Worm (Caenorhabditis elegans) whole organism, early embryonic: ENCODE measurements around the gene R04A9.6.

ENCODE experiments used
- B0310.2 ChIP-seq: sonication (generic microtip); optimal IDR thresholded peaks from 2 replicates; lab custom pipeline; 2016; ENCODE audit warnings: mild to moderate bottlenecking, missing genetic modification characterization, missing compliant biosample characterization
- F13C5.2 ChIP-seq: sonication (generic microtip); optimal IDR thresholded peaks from 2 replicates; lab custom pipeline; 2017; ENCODE audit warnings: mild to moderate bottlenecking, missing genetic modification characterization, inconsistent platforms, missing compliant biosample characterization
- aly-1 ChIP-seq: sonication (generic microtip); optimal IDR thresholded peaks from 2 replicates; lab custom pipeline; 2016; ENCODE audit warnings: missing genetic modification characterization, missing compliant biosample characterization
- ama-1 ChIP-seq: fragments of 150-350 bp; optimal IDR thresholded peaks from 2 replicates; lab custom pipeline; 2014
- ceh-13 ChIP-seq: fragments of 200-800 bp; sonication (Bioruptor generic); optimal IDR thresholded peaks from 2 replicates; lab custom pipeline; 2018; ENCODE audit warnings: mild to moderate bottlenecking, missing genetic modification characterization, missing compliant biosample characterization
- ceh-36 ChIP-seq: sonication (generic microtip); optimal IDR thresholded peaks from 2 replicates; lab custom pipeline; 2016; ENCODE audit warnings: missing genetic modification characterization, inconsistent platforms, missing compliant biosample characterization
- ets-7 ChIP-seq: sonication (generic microtip); optimal IDR thresholded peaks from 2 replicates; lab custom pipeline; 2016; ENCODE audit warnings: missing genotype, missing genetic modification characterization, missing compliant biosample characterization
- flt-1 ChIP-seq: fragments of 200-800 bp; sonication (Bioruptor generic); IDR thresholded peaks from 2 replicates; pipeline ENCODE4 v1.3.6; 2022; ENCODE audit warnings: missing genetic modification characterization, missing compliant biosample characterization
- hmbx-1 ChIP-seq: sonication (generic microtip); optimal IDR thresholded peaks from 2 replicates; lab custom pipeline; 2016; ENCODE audit warnings: mild to moderate bottlenecking, missing genetic modification characterization, missing compliant biosample characterization
- hmg-4 ChIP-seq: fragments of 200-800 bp; sonication (Bioruptor generic); optimal IDR thresholded peaks from 2 replicates; lab custom pipeline; 2018; ENCODE audit warnings: mild to moderate bottlenecking, missing genetic modification characterization, missing compliant biosample characterization
- hnd-1 ChIP-seq: sonication (generic microtip); optimal IDR thresholded peaks from 2 replicates; lab custom pipeline; 2016; ENCODE audit warnings: missing genetic modification characterization, missing compliant biosample characterization
- pes-1 ChIP-seq: fragments of 200-800 bp; sonication (Bioruptor generic); IDR thresholded peaks from 2 replicates; pipeline ENCODE4 v1.3.6; 2022; ENCODE audit warnings: missing genetic modification reagents, missing genetic modification characterization, missing compliant biosample characterization
- scrt-1 ChIP-seq: fragments of 200-800 bp; sonication (Bioruptor generic); IDR thresholded peaks from 2 replicates; pipeline ENCODE4 v1.3.6; 2022; ENCODE audit warnings: missing genetic modification characterization, missing compliant biosample characterization
- sea-1 ChIP-seq: fragments of 200-800 bp; sonication (Bioruptor generic); conservative IDR thresholded peaks from 2 replicates; pipeline ENCODE4 v1.3.6; 2022; ENCODE audit warnings: missing genetic modification characterization, missing compliant biosample characterization
- tbx-11 ChIP-seq: fragments of 200-800 bp; sonication (Bioruptor generic); IDR thresholded peaks from 2 replicates; pipeline ENCODE4 v1.3.6; 2022; ENCODE audit warnings: missing genetic modification characterization, missing compliant biosample characterization
- tbx-37 ChIP-seq: fragments of 200-800 bp; sonication (Bioruptor generic); conservative IDR thresholded peaks from 2 replicates; pipeline ENCODE4 v1.3.6; 2022; ENCODE audit warnings: missing genetic modification reagents, missing genetic modification characterization, missing compliant biosample characterization
- tra-4 ChIP-seq: sonication (generic microtip); optimal IDR thresholded peaks from 2 replicates; lab custom pipeline; 2017; ENCODE audit warnings: missing genetic modification characterization, missing compliant biosample characterization

The R04A9.6 gene

ce11 chrX:390469-390868, 6.9 kb upstream of the R04A9.6 start, which contains the start of gene R04A9.9:
TSS of gene R04A9.9 (minus strand) at chrX:390569.
- no peak for TF ChIP-seq B0310.2 (tag; lab: Kevin White, UChicago)
- TF ChIP-seq flt-1 (GFP tag; lab: Robert Waterston, UW): no peak
- TF ChIP-seq hmg-4: no peak
- no peak for TF ChIP-seq tbx-37
- no peak for TF ChIP-seq ceh-36 (tag; lab: Kevin White, UChicago)
- no peak for TF ChIP-seq scrt-1 (GFP tag; lab: Robert Waterston, UW)
- TF ChIP-seq aly-1 (tag; lab: Kevin White, UChicago): no peak
- no peak for TF ChIP-seq ama-1 (lab: Kevin White, UChicago)
- no peak for TF ChIP-seq F13C5.2 (tag; lab: Kevin White, UChicago)
- TF ChIP-seq sea-1 (GFP tag; lab: Robert Waterston, UW): no peak
- TF ChIP-seq tra-4 (tag; lab: Kevin White, UChicago): no peak
- TF ChIP-seq hmbx-1: no peak
- no peak for TF ChIP-seq ceh-13 (GFP tag; lab: Kevin White, UChicago)
- TF ChIP-seq ets-7 (tag; lab: Kevin White, UChicago): no peak
- TF ChIP-seq hnd-1: no peak
- TF ChIP-seq pes-1 (GFP tag; lab: Robert Waterston, UW): no peak
- TF ChIP-seq tbx-11 (GFP tag; lab: Robert Waterston, UW): no peak

ce11 chrX:394709-395108, 2.6 kb upstream of the R04A9.6 start, which contains the start of gene R04A9.7:
TSS of gene R04A9.7 (minus strand) at chrX:394892.
- TF ChIP-seq hmbx-1 (no peak), scrt-1 (GFP tag; lab: Robert Waterston, UW) (no peak), flt-1 (GFP tag; lab: Robert Waterston, UW) (no peak), ceh-13 (GFP tag; lab: Kevin White, UChicago) (no peak)

- TF ChIP-seq pes-1 (GFP tag; lab: Robert Waterston, UW) (no peak), sea-1 (GFP tag; lab: Robert Waterston, UW) (peak; percentile 50; the same call in 1 of the 2 replicates), flt-1 (GFP tag; lab: Robert Waterston, UW) (no peak)
These were observed 2.2 kb downstream of the R04A9.6 start for ce11 chrX:399535-399934.

- TF ChIP-seq tra-4 (tag; lab: Kevin White, UChicago): no peak
- no peak for TF ChIP-seq hnd-1
- no peak for TF ChIP-seq ceh-36 (tag; lab: Kevin White, UChicago)
- TF ChIP-seq aly-1 (tag; lab: Kevin White, UChicago): no peak
- no peak for TF ChIP-seq ama-1 (lab: Kevin White, UChicago)
- no peak for TF ChIP-seq tbx-37
- no peak for TF ChIP-seq scrt-1 (GFP tag; lab: Robert Waterston, UW)
- TF ChIP-seq ets-7 (tag; lab: Kevin White, UChicago): no peak
- no peak for TF ChIP-seq hmg-4
- TF ChIP-seq sea-1 (GFP tag; lab: Robert Waterston, UW): no peak
- TF ChIP-seq hmbx-1: no peak
These were observed 5.6 kb downstream of the R04A9.6 start for ce11 chrX:402951-403350.

ce11 chrX:404597-404996, 7.2 kb downstream of the R04A9.6 start, which contains the start of gene R04A9.1:
TSS of gene R04A9.1 (plus strand) at chrX:404897.
- no peak for TF ChIP-seq hmbx-1
- no peak for TF ChIP-seq tra-4 (tag; lab: Kevin White, UChicago)
- TF ChIP-seq ets-7 (tag; lab: Kevin White, UChicago): no peak
- TF ChIP-seq tbx-37: no peak
- TF ChIP-seq sea-1 (GFP tag; lab: Robert Waterston, UW): no peak
- no peak for TF ChIP-seq ceh-13 (GFP tag; lab: Kevin White, UChicago)
- TF ChIP-seq scrt-1 (GFP tag; lab: Robert Waterston, UW): no peak
- no peak for TF ChIP-seq hnd-1
- no peak for TF ChIP-seq flt-1 (GFP tag; lab: Robert Waterston, UW)
- TF ChIP-seq ceh-36 (tag; lab: Kevin White, UChicago): no peak
- TF ChIP-seq tbx-11 (GFP tag; lab: Robert Waterston, UW): no peak
- TF ChIP-seq F13C5.2 (tag; lab: Kevin White, UChicago): no peak
- no peak for TF ChIP-seq pes-1 (GFP tag; lab: Robert Waterston, UW)
- TF ChIP-seq hmg-4: no peak
- no peak for TF ChIP-seq B0310.2 (tag; lab: Kevin White, UChicago)
- no peak for TF ChIP-seq aly-1 (tag; lab: Kevin White, UChicago)
- no peak for TF ChIP-seq ama-1 (lab: Kevin White, UChicago)

ce11 chrX:410073-410572, 12.8 kb downstream of the R04A9.6 start:
- TF ChIP-seq hnd-1: peak; percentile 77
- peak; percentile 91 for TF ChIP-seq flt-1 (GFP tag; lab: Robert Waterston, UW)
- TF ChIP-seq scrt-1 (GFP tag; lab: Robert Waterston, UW): peak; percentile 92
- peak; percentile 85 for TF ChIP-seq ets-7 (tag; lab: Kevin White, UChicago)
- TF ChIP-seq F13C5.2 (tag; lab: Kevin White, UChicago): peak; percentile 96
- TF ChIP-seq sea-1 (GFP tag; lab: Robert Waterston, UW): peak; percentile 92
- peak; percentile 82 for TF ChIP-seq ceh-13 (GFP tag; lab: Kevin White, UChicago)
- peak; percentile 78 for TF ChIP-seq B0310.2 (tag; lab: Kevin White, UChicago)
- peak; percentile 89 for TF ChIP-seq aly-1 (tag; lab: Kevin White, UChicago)
- no peak for TF ChIP-seq ama-1 (lab: Kevin White, UChicago)
- peak; percentile 54 for TF ChIP-seq tra-4 (tag; lab: Kevin White, UChicago)
- peak; percentile 80 for TF ChIP-seq ceh-36 (tag; lab: Kevin White, UChicago)
- peak; percentile 93 for TF ChIP-seq tbx-11 (GFP tag; lab: Robert Waterston, UW)
- TF ChIP-seq tbx-37: peak; percentile 82
- TF ChIP-seq pes-1 (GFP tag; lab: Robert Waterston, UW): peak; percentile 93
- peak; percentile 98 for TF ChIP-seq hmg-4
- peak; percentile 71 for TF ChIP-seq hmbx-1

- no peak for TF ChIP-seq hnd-1
- no peak for TF ChIP-seq ceh-13 (GFP tag; lab: Kevin White, UChicago)
- TF ChIP-seq hmbx-1: no peak
- TF ChIP-seq B0310.2 (tag; lab: Kevin White, UChicago): no peak
- TF ChIP-seq hmg-4: no peak
- TF ChIP-seq ama-1 (lab: Kevin White, UChicago): no peak
- TF ChIP-seq tra-4 (tag; lab: Kevin White, UChicago): no peak
- TF ChIP-seq scrt-1 (GFP tag; lab: Robert Waterston, UW): no peak
- no peak for TF ChIP-seq aly-1 (tag; lab: Kevin White, UChicago)
- no peak for TF ChIP-seq tbx-37
- TF ChIP-seq flt-1 (GFP tag; lab: Robert Waterston, UW): no peak
- no peak for TF ChIP-seq sea-1 (GFP tag; lab: Robert Waterston, UW)
- TF ChIP-seq ceh-36 (tag; lab: Kevin White, UChicago): no peak
- no peak for TF ChIP-seq F13C5.2 (tag; lab: Kevin White, UChicago)
These were observed 24.0 kb downstream of the R04A9.6 start, which contains the start of gene col-19 for ce11 chrX:421407-421784. TSS of gene col-19 (plus strand) at chrX:421707.
